Fruit fly (Drosophila melanogaster): ENCODE measurements around the gene scaf6.

- TF ChIP-seq h (optimal IDR thresholded peaks at IDR 0.05) (no peak), Sin3A (optimal IDR thresholded peaks at IDR 0.05) (no peak), psq (optimal IDR thresholded peaks at IDR 0.05) (no peak), ttk (optimal IDR thresholded peaks at IDR 0.05) (no peak), Myc (optimal IDR thresholded peaks at IDR 0.05) (no peak), insv (optimal IDR thresholded peaks at IDR 0.05) (no peak)
Observed at dm6 chr3L:17003251-17004171, 38.9 kb downstream of the scaf6 start.

Data from Kc167 (cell line).